Worm (Caenorhabditis elegans) whole organism, L4 larva: Measurements from ENCODE around the gene zyg-1.

ENCODE experiments used
- Y5F2A.4 ChIP-seq: fragments of 200-800 bp; sonication (Bioruptor generic); optimal IDR thresholded peaks from 2 replicates; lab custom pipeline; 2018; ENCODE audit warnings: mild to moderate bottlenecking, missing genetic modification characterization, missing compliant biosample characterization
- ZK546.5 ChIP-seq, 2 experiments: sonication (generic microtip); optimal IDR thresholded peaks; 2 replicates each; lab custom pipeline; 2017; ENCODE audit warnings: missing biosample characterization in 2 of 2, missing genetic modification characterization in 2 of 2
- aly-2 ChIP-seq: sonication (generic microtip); optimal IDR thresholded peaks from 2 replicates; lab custom pipeline; 2018; ENCODE audit warnings: missing biosample characterization, missing genetic modification characterization
- dmd-6 ChIP-seq: fragments of 200-800 bp; sonication (Bioruptor generic); IDR thresholded peaks from 2 replicates; pipeline ENCODE4 v1.3.6; 2022; ENCODE audit warnings: missing genetic modification reagents, missing genetic modification characterization, missing compliant biosample characterization
- jun-1 ChIP-seq: fragments of 150-350 bp; optimal IDR thresholded peaks from 2 replicates; lab custom pipeline; 2014; ENCODE audit warnings: missing biosample characterization, missing genetic modification reagents, missing genetic modification characterization
- nhr-237 ChIP-seq: sonication (generic microtip); optimal IDR thresholded peaks from 2 replicates; lab custom pipeline; 2017; ENCODE audit warnings: missing biosample characterization, missing genetic modification characterization
- nhr-77 ChIP-seq: fragments of 150-350 bp; optimal IDR thresholded peaks from 2 replicates; lab custom pipeline; 2014; ENCODE audit warnings: missing biosample characterization, missing genetic modification characterization

DNA sequence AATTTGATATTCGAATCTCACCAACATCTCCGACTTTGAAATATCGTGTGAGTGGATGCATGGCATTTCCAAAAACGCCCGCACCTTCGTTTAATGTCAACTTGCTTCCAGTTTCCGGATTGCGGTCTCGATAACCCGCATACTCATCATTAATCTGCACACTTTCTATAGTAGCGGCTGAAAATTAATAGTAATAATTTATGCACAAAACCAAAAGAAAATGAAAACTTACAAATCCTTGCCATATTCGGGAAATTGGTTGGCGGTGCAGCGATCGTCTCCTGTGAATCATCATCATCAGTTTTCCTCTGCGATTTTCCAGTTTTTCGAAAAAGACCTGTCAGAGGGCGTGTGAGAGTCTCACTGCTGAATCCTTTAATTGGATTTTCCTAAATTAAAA is 10.6 kb downstream of the zyg-1 start:
- no peak for TF ChIP-seq ZK546.5 (tag; optimal IDR thresholded peaks at IDR 0.05; lab: Kevin White, UChicago)
- TF ChIP-seq nhr-237 = no peak
- TF ChIP-seq dmd-6 (GFP tag; lab: Robert Waterston, UW) = no peak
- TF ChIP-seq Y5F2A.4 (GFP tag; lab: Kevin White, UChicago) = no peak
- TF ChIP-seq jun-1 = no peak
- no peak for TF ChIP-seq aly-2 (tag; lab: Kevin White, UChicago)
- TF ChIP-seq nhr-77 (tag; lab: Kevin White, UChicago) = no peak
